Worm (Caenorhabditis elegans) whole organism, L2 larva: ENCODE results near the gene pqn-68.

Experiments
- ama-1 ChIP-seq: fragments of 150-350 bp; optimal IDR thresholded peaks from 2 replicates; lab custom pipeline; 2018; ENCODE audit warnings: inconsistent platforms
- ceh-16 ChIP-seq: fragments of 150-350 bp; optimal IDR thresholded peaks from 2 replicates; lab custom pipeline; 2014; ENCODE audit warnings: missing biosample characterization, missing genetic modification characterization
- crh-2 ChIP-seq: sonication (generic microtip); optimal IDR thresholded peaks from 2 replicates; lab custom pipeline; 2017; ENCODE audit warnings: missing biosample characterization, missing genetic modification characterization
- elt-1 ChIP-seq: fragments of 150-350 bp; optimal IDR thresholded peaks from 2 replicates; lab custom pipeline; 2014; ENCODE audit warnings: missing biosample characterization, missing genetic modification characterization
- elt-3 ChIP-seq: sonication (generic microtip); optimal IDR thresholded peaks from 2 replicates; lab custom pipeline; 2017; ENCODE audit warnings: missing biosample characterization, missing genetic modification characterization
- fos-1 ChIP-seq: fragments of 150-350 bp; optimal IDR thresholded peaks from 2 replicates; lab custom pipeline; 2014; ENCODE audit warnings: missing biosample characterization, missing genetic modification characterization
- lin-13 ChIP-seq: fragments of 150-350 bp; optimal IDR thresholded peaks from 2 replicates; lab custom pipeline; 2014; ENCODE audit warnings: missing biosample characterization, missing genetic modification reagents, missing genetic modification characterization
- lsy-2 ChIP-seq, 2 experiments: fragments of 150-350 bp in 1 of 2; sonication (generic microtip) in 1 of 2; optimal IDR thresholded peaks; 2 replicates each; lab custom pipeline; 2014 to 2017; ENCODE audit warnings: missing biosample characterization in 2 of 2, missing genetic modification characterization in 2 of 2
- nhr-25 ChIP-seq: fragments of 150-350 bp; sonication (generic microtip); optimal IDR thresholded peaks from 3 replicates; lab custom pipeline; 2014; ENCODE audit warnings: missing biosample characterization, missing genetic modification characterization
- skn-1 ChIP-seq: sonication (generic microtip); optimal IDR thresholded peaks from 2 replicates; lab custom pipeline; 2017; ENCODE audit warnings: missing biosample characterization, missing genetic modification characterization
- zag-1 ChIP-seq: fragments of 150-350 bp; optimal IDR thresholded peaks from 2 replicates; lab custom pipeline; 2014; ENCODE audit warnings: missing biosample characterization, missing genetic modification characterization
- ztf-11 ChIP-seq: sonication (generic microtip); optimal IDR thresholded peaks from 2 replicates; lab custom pipeline; 2017; ENCODE audit warnings: missing biosample characterization, missing genetic modification characterization

- TF ChIP-seq ama-1, result no peak
- TF ChIP-seq nhr-25 (tag; lab: Kevin White, UChicago), result no peak
- TF ChIP-seq ceh-16 (tag; lab: Kevin White, UChicago), result no peak
- TF ChIP-seq lin-13, result no peak
- TF ChIP-seq fos-1, result peak; percentile 70
- TF ChIP-seq zag-1 (tag; lab: Kevin White, UChicago), result no peak
- no peak for TF ChIP-seq skn-1 (tag; lab: Kevin White, UChicago)
- TF ChIP-seq ztf-11 (tag; lab: Kevin White, UChicago), result no peak
- no peak for TF ChIP-seq elt-1 (tag; lab: Kevin White, UChicago)
- no peak for TF ChIP-seq lsy-2 (tag; optimal IDR thresholded peaks at IDR 0.05; lab: Kevin White, UChicago)
- TF ChIP-seq crh-2, result no peak
- TF ChIP-seq elt-3 (tag; lab: Kevin White, UChicago), result no peak
Measured at ce11 chrV:12937098-12937497, 15.3 kb upstream of the pqn-68 start, which contains the start of gene T16G1.6.
